Worm (Caenorhabditis elegans) whole organism, early embryonic: Measurements from ENCODE around the gene Y57A10A.2.
"Not testable (repeated sequence)": the region's sequence is repeated elsewhere in the genome, so short reads cannot be mapped to it uniquely, and the experiment has no call there.

ENCODE experiments used
- ama-1 ChIP-seq: fragments of 150-350 bp; optimal IDR thresholded peaks from 2 replicates; lab custom pipeline; 2014
- ceh-36 ChIP-seq: sonication (generic microtip); optimal IDR thresholded peaks from 2 replicates; lab custom pipeline; 2016; ENCODE audit warnings: missing genetic modification characterization, inconsistent platforms, missing compliant biosample characterization
- flt-1 ChIP-seq: fragments of 200-800 bp; sonication (Bioruptor generic); IDR thresholded peaks from 2 replicates; pipeline ENCODE4 v1.3.6; 2022; ENCODE audit warnings: missing genetic modification characterization, missing compliant biosample characterization
- hmbx-1 ChIP-seq: sonication (generic microtip); optimal IDR thresholded peaks from 2 replicates; lab custom pipeline; 2016; ENCODE audit warnings: mild to moderate bottlenecking, missing genetic modification characterization, missing compliant biosample characterization
- tbx-37 ChIP-seq: fragments of 200-800 bp; sonication (Bioruptor generic); conservative IDR thresholded peaks from 2 replicates; pipeline ENCODE4 v1.3.6; 2022; ENCODE audit warnings: missing genetic modification reagents, missing genetic modification characterization, missing compliant biosample characterization

- not testable (repeated sequence) for TF ChIP-seq ama-1 (lab: Kevin White, UChicago); ceh-36 (tag; lab: Kevin White, UChicago); hmbx-1 (tag; lab: Kevin White, UChicago); flt-1 (GFP tag; lab: Robert Waterston, UW); tbx-37 (GFP tag; lab: Robert Waterston, UW)
Measured at ce11 chrII:12164539-12164938, 17.1 kb downstream of the Y57A10A.2 start, which contains the start of gene Y57A10A.8.
